Fruit fly (Drosophila melanogaster) whole organism: ENCODE measurements around the gene CG4911.

Source experiments
- CG8478 ChIP-seq: fragments of >200 bp; optimal IDR thresholded peaks from 2 replicates; lab custom pipeline; 2018; ENCODE audit warnings: inconsistent platforms
- Dll ChIP-seq: fragments of >200 bp; optimal IDR thresholded peaks from 2 replicates; lab custom pipeline; 2017
- EcR ChIP-seq, 2 experiments: fragments of >200 bp; optimal IDR thresholded peaks; 2 replicates each; lab custom pipeline; 2017; ENCODE audit warnings: missing biosample characterization in 2 of 2, missing genetic modification characterization in 2 of 2, missing genetic modification reagents in 2 of 2
- pan ChIP-seq: fragments of >200 bp; optimal IDR thresholded peaks from 2 replicates; lab custom pipeline; 2017
- psq ChIP-seq: fragments of >200 bp; optimal IDR thresholded peaks from 2 replicates; lab custom pipeline; 2017
- usp ChIP-seq: fragments of >200 bp; optimal IDR thresholded peaks from 2 replicates; lab custom pipeline; 2017; ENCODE audit warnings: missing biosample characterization, missing genetic modification characterization, mixed read lengths

Gene CG4911

DNA sequence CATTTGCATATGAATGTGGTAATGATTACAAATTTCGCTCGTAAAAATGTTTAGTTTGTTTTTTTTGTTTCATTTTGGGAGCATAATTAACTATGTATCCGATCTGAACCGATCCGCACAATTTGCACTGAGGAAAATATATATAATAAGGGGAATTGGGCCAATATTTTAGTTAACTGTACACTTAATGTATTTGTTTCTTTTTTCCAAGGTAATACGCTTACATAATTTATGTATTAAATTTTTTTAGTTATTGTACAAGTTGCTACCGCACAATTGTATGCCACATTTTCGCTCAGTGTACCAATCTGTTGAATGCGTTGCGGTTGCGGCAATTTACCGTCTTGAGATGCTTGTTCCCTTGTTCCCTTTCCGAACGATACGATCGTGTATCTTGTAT lies 46.9 kb downstream of the CG4911 start:
- TF ChIP-seq Dll (no peak), psq (lab: Kevin White, UChicago) (no peak), EcR (GFP tag; optimal IDR thresholded peaks at IDR 0.05; lab: Kevin White, UChicago) (no peak), CG8478 (lab: Kevin White, UChicago) (no peak), pan (no peak), usp (GFP tag; lab: Kevin White, UChicago) (no peak)

DNA sequence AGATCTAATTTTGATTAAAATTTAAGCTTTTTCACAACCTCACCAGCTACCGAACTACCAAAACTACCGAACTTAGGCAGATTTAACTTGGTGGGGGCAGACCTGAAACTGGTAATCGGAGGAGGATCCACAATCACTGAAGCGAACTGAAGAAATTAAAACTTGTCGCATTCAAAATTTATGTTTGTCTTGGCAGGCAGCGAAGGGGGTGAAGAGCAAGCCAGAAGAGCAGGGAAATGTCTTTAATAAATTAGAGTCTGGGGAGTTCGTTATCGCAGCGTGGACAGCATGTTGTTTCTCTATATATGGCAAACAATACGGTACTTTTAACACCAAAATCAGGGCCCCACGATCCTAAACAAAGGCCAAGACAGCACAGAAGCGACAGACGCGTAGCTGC lies 47.4 kb downstream of the CG4911 start:
- TF ChIP-seq usp (GFP tag; lab: Kevin White, UChicago), result no peak

DNA sequence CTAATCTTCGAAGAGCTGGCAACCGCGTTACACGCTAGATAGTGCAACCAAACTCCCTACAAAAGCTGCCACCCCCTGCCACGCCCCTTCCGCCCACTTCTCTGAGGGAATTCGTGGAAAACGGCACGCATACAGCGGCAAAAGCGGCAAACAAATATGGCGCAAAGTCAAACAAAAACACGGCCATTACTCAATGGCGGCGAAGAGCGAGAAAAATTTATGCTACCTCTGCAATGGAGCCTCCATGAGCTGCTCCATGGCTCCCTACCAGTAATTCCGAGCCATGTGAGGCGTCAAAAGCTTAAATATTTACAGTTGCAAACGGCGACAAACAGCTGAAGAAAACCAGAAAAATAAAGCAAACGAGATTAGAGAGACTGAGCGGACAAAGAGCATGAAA lies 47.8 kb downstream of the CG4911 start:
- TF ChIP-seq pan (no peak), EcR (GFP tag; optimal IDR thresholded peaks at IDR 0.05; lab: Kevin White, UChicago) (no peak), usp (GFP tag; lab: Kevin White, UChicago) (no peak), Dll (no peak), psq (lab: Kevin White, UChicago) (no peak), CG8478 (lab: Kevin White, UChicago) (no peak)

DNA sequence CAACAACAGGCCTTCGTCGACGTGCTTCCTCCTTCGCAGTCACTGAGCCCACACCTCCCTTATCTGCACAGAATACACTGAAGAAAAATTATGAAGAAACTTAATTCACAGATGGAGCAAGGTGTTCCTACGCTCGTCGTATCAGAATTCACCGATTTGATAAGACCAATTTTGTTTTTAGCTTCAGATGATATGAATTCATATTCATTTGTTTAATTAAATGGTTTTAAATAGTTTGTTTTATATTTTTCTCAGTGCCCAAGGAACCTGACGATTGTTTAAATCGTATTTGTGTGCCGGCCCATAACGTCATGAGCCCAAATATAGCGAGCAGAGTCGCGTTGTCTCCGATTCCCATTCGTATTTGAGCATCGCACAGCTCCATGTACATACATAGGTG lies 48.9 kb downstream of the CG4911 start:
- TF ChIP-seq CG8478 (lab: Kevin White, UChicago), result no peak
- no peak for TF ChIP-seq Dll

DNA sequence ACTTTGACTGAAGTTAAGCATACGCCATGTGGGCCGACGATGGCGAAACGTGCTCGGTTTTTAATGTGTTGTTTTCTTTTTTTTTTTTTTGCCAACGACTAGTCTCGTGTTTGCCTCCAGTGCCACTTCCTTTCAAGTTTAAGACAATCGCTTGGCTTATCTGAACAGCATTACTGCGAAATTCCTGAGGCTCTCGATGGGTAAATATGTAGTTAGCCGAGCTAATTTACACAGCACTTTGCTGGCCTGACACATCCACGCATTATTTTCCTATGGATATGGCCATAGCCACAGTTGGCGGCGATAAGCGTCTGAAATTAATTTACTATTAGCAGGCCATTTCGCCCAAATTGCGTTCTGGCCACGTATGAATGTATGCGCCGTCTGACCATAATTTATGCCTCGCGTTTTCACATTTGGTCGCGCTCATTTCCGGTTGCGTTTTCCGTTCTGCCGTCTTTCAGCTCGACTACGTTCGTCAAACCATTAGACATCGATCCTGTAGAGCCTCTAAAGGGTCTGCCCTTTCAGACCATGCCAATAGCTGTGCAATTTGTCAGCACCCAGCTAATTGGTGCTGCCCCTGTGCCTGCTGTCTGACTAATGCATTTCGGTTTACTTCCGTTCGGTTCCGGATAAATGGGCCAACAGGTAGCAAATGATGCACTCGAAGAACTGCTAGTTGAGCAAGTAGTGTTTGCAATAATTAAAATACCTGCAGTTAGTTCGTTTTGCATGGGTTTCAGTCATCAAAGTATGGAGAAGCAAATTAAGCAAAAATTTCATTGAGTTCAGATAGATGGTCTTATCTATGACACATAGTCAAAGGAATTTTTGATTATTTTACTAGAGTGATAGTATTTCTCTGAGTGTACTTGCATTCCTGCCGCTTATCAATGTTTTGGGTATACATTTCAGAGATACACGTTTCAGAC lies 51.8 kb downstream of the CG4911 start:
- no peak for TF ChIP-seq CG8478 (lab: Kevin White, UChicago)
- no peak for TF ChIP-seq EcR (GFP tag; optimal IDR thresholded peaks at IDR 0.05; lab: Kevin White, UChicago)

DNA sequence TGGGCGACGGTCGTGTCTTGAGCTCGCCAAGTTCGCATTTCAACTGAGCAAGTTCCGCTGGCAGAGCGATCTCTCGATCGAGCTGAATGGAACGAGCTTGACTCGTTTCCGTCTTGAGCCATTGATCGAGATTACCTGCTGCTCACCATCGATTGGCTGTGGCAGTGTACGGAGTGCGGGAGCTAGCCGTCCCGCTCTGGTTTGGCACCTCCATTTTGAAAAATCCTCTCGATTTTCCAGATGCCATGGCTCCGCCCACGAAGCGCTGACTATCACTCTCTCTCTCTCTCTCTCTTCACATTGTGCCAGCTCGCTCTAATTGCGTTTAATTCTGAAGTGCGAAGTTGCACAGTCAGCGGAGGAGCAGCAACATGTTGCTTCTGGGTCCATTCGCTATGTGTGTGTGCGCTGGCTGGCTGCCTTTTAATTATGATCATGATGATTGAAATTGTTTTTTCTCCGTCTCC lies 53.3 kb downstream of the CG4911 start, which contains the start of gene Doc2:
Gene Doc2, minus strand, starts transcription at position 51 of the 467 bp plus-strand sequence.
- TF ChIP-seq CG8478 (lab: Kevin White, UChicago) (peak; percentile 30), Dll (peak; percentile 24), EcR (GFP tag; optimal IDR thresholded peaks at IDR 0.05; lab: Kevin White, UChicago) (no peak)

DNA sequence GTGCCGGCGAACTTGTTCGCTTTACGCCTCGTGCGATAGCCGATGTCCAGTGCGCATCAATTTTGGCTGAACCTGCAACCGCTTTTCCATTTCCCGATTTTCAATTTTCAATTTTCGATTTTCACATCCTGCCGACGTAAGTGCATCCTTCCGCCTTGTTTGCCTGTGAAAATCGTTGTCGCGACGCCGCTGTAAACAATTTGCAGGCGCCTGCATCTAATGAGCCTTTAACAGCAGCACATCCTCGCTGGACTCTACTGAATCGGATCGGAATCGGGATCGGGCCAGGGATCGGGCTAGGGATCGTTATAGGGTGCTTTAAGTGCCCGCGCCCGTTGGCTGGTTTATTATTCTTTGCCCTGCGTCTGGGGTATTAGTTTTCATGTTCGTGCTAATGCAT lies 55.1 kb downstream of the CG4911 start:
- no peak for TF ChIP-seq psq (lab: Kevin White, UChicago)
- TF ChIP-seq Dll, result no peak
- TF ChIP-seq CG8478 (lab: Kevin White, UChicago), result no peak
